Worm (Caenorhabditis elegans) whole organism, midembryonic: ENCODE results near the gene ZK930.6.

Experiments
- cog-1 ChIP-seq: sonication (generic microtip); optimal IDR thresholded peaks from 2 replicates; lab custom pipeline; 2016; ENCODE audit warnings: missing genetic modification characterization, missing compliant biosample characterization
- flt-1 ChIP-seq: fragments of 200-800 bp; sonication (Bioruptor generic); IDR thresholded peaks from 2 replicates; pipeline ENCODE4 v1.3.6; 2022; ENCODE audit warnings: missing genetic modification characterization, missing compliant biosample characterization
- med-1 ChIP-seq: sonication (generic microtip); optimal IDR thresholded peaks from 2 replicates; lab custom pipeline; 2017; ENCODE audit warnings: missing genetic modification characterization, mild to moderate bottlenecking, missing compliant biosample characterization, antibody characterized with exemption, missing genetic modification reagents; ENCODE audit not compliant: insufficient read depth
- ref-1 ChIP-seq: fragments of 200-800 bp; sonication (Bioruptor generic); conservative IDR thresholded peaks from 2 replicates; pipeline ENCODE4 v1.3.6; 2022; ENCODE audit warnings: missing genetic modification reagents, missing genetic modification characterization, missing compliant biosample characterization
- ztf-23 ChIP-seq: fragments of 200-800 bp; sonication (Bioruptor generic); IDR thresholded peaks from 2 replicates; pipeline ENCODE4 v1.3.6; 2022; ENCODE audit warnings: missing genetic modification reagents, missing genetic modification characterization, missing compliant biosample characterization
- ztf-29 ChIP-seq: fragments of 200-800 bp; sonication (Bioruptor generic); IDR thresholded peaks from 2 replicates; pipeline ENCODE4 v1.3.6; 2022; ENCODE audit warnings: missing genetic modification reagents, missing genetic modification characterization, missing compliant biosample characterization

- TF ChIP-seq cog-1 (tag; lab: Kevin White, UChicago) = no peak
- TF ChIP-seq ref-1 = no peak
- no peak for TF ChIP-seq ztf-29 (GFP tag; lab: Robert Waterston, UW)
- TF ChIP-seq flt-1 (GFP tag; lab: Robert Waterston, UW) = no peak
- TF ChIP-seq med-1 = no peak
- TF ChIP-seq ztf-23 (GFP tag; lab: Robert Waterston, UW) = no peak
Observed at ce11 chrII:11868893-11869292, 14.9 kb upstream of the ZK930.6 start.
